Fruit fly (Drosophila melanogaster): ENCODE measurements around the gene Msr-110.

- TF ChIP-seq gl (tag; optimal IDR thresholded peaks at IDR 0.05) (no peak), CG8301 (tag; optimal IDR thresholded peaks at IDR 0.05) (no peak), CG9948 (tag; optimal IDR thresholded peaks at IDR 0.05) (no peak), CG32121 (GFP tag; IDR thresholded peaks at IDR 0.05) (no peak)
Observed at dm6 chr3L:5522904-5523428, 54.2 kb downstream of the Msr-110 start.
